Comparison of ENCODE assay signal across 4 fruit fly cellular contexts in genomic region chrX:16621462-16621861, dm6.
TF ChIP-seq lines count a peak whose summit lies in the region.

TSS of gene CG9782 (minus strand) at chrX:16621589.

- TF ChIP-seq CTCF in whole organism, embryonic (GFP tag; optimal IDR thresholded peaks at IDR 0.05; lab: Kevin White, UChicago), result no peak

TF ChIP-seq in whole organism, embryonic, 481 proteins besides CTCF, POLR2A, EP300 and RAD21 (continues in another document):
- TF ChIP-seq sr (GFP tag; IDR thresholded peaks at IDR 0.05; lab: Robert Waterston, UW) (peak; percentile 72), Bgb (GFP tag; IDR thresholded peaks at IDR 0.05; lab: Robert Waterston, UW; ENCODE audit: partially characterized antibody) (0 out of 2 replicates have a peak, but pooled peaks have one; percentile 36), Rfx (GFP tag; IDR thresholded peaks at IDR 0.05; lab: Robert Waterston, UW) (0 out of 2 replicates have a peak, but pooled peaks have one; percentile 21), lab (GFP tag; optimal IDR thresholded peaks at IDR 0.05; lab: Kevin White, UChicago) (no peak), chinmo (GFP tag; IDR thresholded peaks at IDR 0.05; lab: Robert Waterston, UW; ENCODE audit: partially characterized antibody) (peak; percentile 92), Dbx (GFP tag; IDR thresholded peaks at IDR 0.05; lab: Robert Waterston, UW) (0 out of 3 replicates have a peak, but pooled peaks have one; percentile 16), z (GFP tag; IDR thresholded peaks at IDR 0.05; lab: Robert Waterston, UW) (peak; percentile 77; the same call in 2 of the 3 replicates), bbx (GFP tag; IDR thresholded peaks at IDR 0.05; lab: Robert Waterston, UW; ENCODE audit: partially characterized antibody) (peak; percentile 17; the same call in 1 of the 2 replicates), CG32772 (GFP tag; IDR thresholded peaks at IDR 0.05; lab: Robert Waterston, UW) (no peak), Med (GFP tag; lab: Kevin White, UChicago) (peak; percentile 13), wek (GFP tag; optimal IDR thresholded peaks at IDR 0.05; lab: Kevin White, UChicago) (no peak), H15 (GFP tag; IDR thresholded peaks at IDR 0.05; lab: Robert Waterston, UW) (no peak), run (tag; optimal IDR thresholded peaks at IDR 0.05; lab: Kevin White, UChicago) (no peak), CG6175 (GFP tag; IDR thresholded peaks at IDR 0.05; lab: Robert Waterston, UW) (peak; percentile 91), CG9932 (GFP tag; IDR thresholded peaks at IDR 0.05; lab: Robert Waterston, UW) (0 out of 2 replicates have a peak, but pooled peaks have one; percentile 19), CG12769 (tag; optimal IDR thresholded peaks at IDR 0.05; lab: Kevin White, UChicago) (peak; percentile 80), row (GFP tag; IDR thresholded peaks at IDR 0.05; lab: Robert Waterston, UW) (peak; percentile 21; the same call in 1 of the 3 replicates), Max (GFP tag; optimal IDR thresholded peaks at IDR 0.05; lab: Kevin White, UChicago) (no peak), CG13287 (GFP tag; IDR thresholded peaks at IDR 0.05; lab: Robert Waterston, UW; ENCODE audit: partially characterized antibody) (peak; percentile 18; the same call in 1 of the 2 replicates), crol (GFP tag; IDR thresholded peaks at IDR 0.05; lab: Robert Waterston, UW) (peak; percentile 84)

TF ChIP-seq in whole organism, prepupa, 60 proteins besides CTCF, POLR2A, EP300 and RAD21:
- TF ChIP-seq Sox15 (GFP tag; optimal IDR thresholded peaks at IDR 0.05; lab: Kevin White, UChicago) (no peak), CG11762 (GFP tag; optimal IDR thresholded peaks at IDR 0.05; lab: Kevin White, UChicago; ENCODE audit: insufficient read depth) (no peak), CG1621 (tag; optimal IDR thresholded peaks at IDR 0.05; lab: Kevin White, UChicago) (no peak), Hr4 (GFP tag; optimal IDR thresholded peaks at IDR 0.05; lab: Kevin White, UChicago) (no peak), CG6163 (GFP tag; IDR thresholded peaks at IDR 0.05; lab: Robert Waterston, UW) (0 out of 3 replicates have a peak, but pooled peaks have one; percentile 34), CG8632 (GFP tag; optimal IDR thresholded peaks at IDR 0.05; lab: Kevin White, UChicago) (no peak), CG15336 (GFP tag; IDR thresholded peaks at IDR 0.05; lab: Robert Waterston, UW) (no peak), eg (GFP tag; IDR thresholded peaks at IDR 0.05; lab: Robert Waterston, UW) (0 out of 3 replicates have a peak, but pooled peaks have one; percentile 23), Gug (GFP tag; IDR thresholded peaks at IDR 0.05; lab: Robert Waterston, UW) (no peak), esn (GFP tag; optimal IDR thresholded peaks at IDR 0.05; lab: Kevin White, UChicago) (no peak), CG6792 (GFP tag; optimal IDR thresholded peaks at IDR 0.05; lab: Kevin White, UChicago) (no peak), svp (GFP tag; lab: Kevin White, UChicago) (no peak), achi (GFP tag; optimal IDR thresholded peaks at IDR 0.05; lab: Kevin White, UChicago) (no peak), salr (GFP tag; optimal IDR thresholded peaks at IDR 0.05; lab: Kevin White, UChicago) (no peak), Sox102F (GFP tag; optimal IDR thresholded peaks at IDR 0.05; lab: Kevin White, UChicago) (no peak), dsx (GFP tag; optimal IDR thresholded peaks at IDR 0.05; lab: Kevin White, UChicago; ENCODE audit: poor library complexity, severe bottlenecking) (no peak), CG4318 (GFP tag; optimal IDR thresholded peaks at IDR 0.05; lab: Kevin White, UChicago) (no peak), CG31627 (GFP tag; optimal IDR thresholded peaks at IDR 0.05; lab: Kevin White, UChicago) (no peak), ss (GFP tag; optimal IDR thresholded peaks at IDR 0.05; lab: Kevin White, UChicago) (peak in 1 of 2 experiments; percentile 8), CG10631 (GFP tag; optimal IDR thresholded peaks at IDR 0.05; lab: Kevin White, UChicago) (no peak), fd85E (GFP tag; optimal IDR thresholded peaks at IDR 0.05; lab: Kevin White, UChicago) (no peak), lz (GFP tag; optimal IDR thresholded peaks at IDR 0.05; lab: Kevin White, UChicago) (no peak)

TF ChIP-seq in whole organism, pupa, 21 proteins besides CTCF, POLR2A, EP300 and RAD21:
- TF ChIP-seq Pif1B (GFP tag; optimal IDR thresholded peaks at IDR 0.05; lab: Kevin White, UChicago) (no peak), CG9948 (tag; optimal IDR thresholded peaks at IDR 0.05; lab: Kevin White, UChicago) (no peak), CG4496 (GFP tag; IDR thresholded peaks at IDR 0.05; lab: Robert Waterston, UW) (peak; percentile 33; the same call in 1 of the 3 replicates), CG12605 (GFP tag; IDR thresholded peaks at IDR 0.05; lab: Robert Waterston, UW) (no peak), EcR (GFP tag; optimal IDR thresholded peaks at IDR 0.05; lab: Kevin White, UChicago) (peak; percentile 62), CG15710 (tag; optimal IDR thresholded peaks at IDR 0.05; lab: Kevin White, UChicago) (no peak), D1 (tag; optimal IDR thresholded peaks at IDR 0.05; lab: Kevin White, UChicago) (no peak), CG13204 (GFP tag; optimal IDR thresholded peaks at IDR 0.05; lab: Kevin White, UChicago) (peak; percentile 99), CG32121 (GFP tag; IDR thresholded peaks at IDR 0.05; lab: Robert Waterston, UW) (no peak), Pif1A (GFP tag; optimal IDR thresholded peaks at IDR 0.05; lab: Kevin White, UChicago) (no peak), Ets98B (GFP tag; IDR thresholded peaks at IDR 0.05; lab: Robert Waterston, UW) (peak; percentile 32; the same call in 1 of the 2 replicates), rn (GFP tag; IDR thresholded peaks at IDR 0.05; lab: Robert Waterston, UW) (no peak), CG10348 (GFP tag; IDR thresholded peaks at IDR 0.05; lab: Robert Waterston, UW) (no peak)

TF ChIP-seq in whole organism, wandering third instar larva, 38 proteins besides CTCF, POLR2A, EP300 and RAD21:
- no peak for TF ChIP-seq Dfd (GFP tag; optimal IDR thresholded peaks at IDR 0.05; lab: Kevin White, UChicago)
- TF ChIP-seq woc (GFP tag; optimal IDR thresholded peaks at IDR 0.05; lab: Kevin White, UChicago), result peak; percentile 8
- TF ChIP-seq Vsx2 (GFP tag; optimal IDR thresholded peaks at IDR 0.05; lab: Kevin White, UChicago; ENCODE audit: partially characterized antibody), result peak; percentile 8
- TF ChIP-seq fru (GFP tag; optimal IDR thresholded peaks at IDR 0.05; lab: Kevin White, UChicago), result peak; percentile 87
- peak in 1 of 2 experiments; percentile 17 for TF ChIP-seq dl (GFP tag; optimal IDR thresholded peaks at IDR 0.05; lab: Kevin White, UChicago; ENCODE audit: insufficient read depth in 1 of 2, partially characterized antibody in 2 of 2)
- no peak for TF ChIP-seq sv (GFP tag; optimal IDR thresholded peaks at IDR 0.05; lab: Kevin White, UChicago)
- TF ChIP-seq Dif (GFP tag; optimal IDR thresholded peaks at IDR 0.05; lab: Kevin White, UChicago; ENCODE audit: partially characterized antibody), result peak; percentile 21
- no peak for TF ChIP-seq Mio (GFP tag; optimal IDR thresholded peaks at IDR 0.05; lab: Kevin White, UChicago)
